Worm (Caenorhabditis elegans) whole organism, L4 larva: ENCODE results near the gene B0495.9.

Source experiments
- dpl-1 ChIP-seq: fragments of 150-350 bp; optimal IDR thresholded peaks from 2 replicates; lab custom pipeline; 2014; ENCODE audit warnings: missing biosample characterization, missing genetic modification reagents, missing genetic modification characterization
- hlh-30 ChIP-seq: sonication (generic microtip); optimal IDR thresholded peaks from 2 replicates; lab custom pipeline; 2017; ENCODE audit warnings: antibody characterized with exemption, mild to moderate bottlenecking, missing genetic modification characterization, missing compliant biosample characterization; ENCODE audit not compliant: insufficient read depth
- mep-1 ChIP-seq: fragments of 150-350 bp; sonication (generic microtip); optimal IDR thresholded peaks from 3 replicates; lab custom pipeline; 2014; ENCODE audit warnings: missing biosample characterization, missing genetic modification characterization
- set-16 ChIP-seq: fragments of 200-800 bp; sonication (Bioruptor generic); IDR thresholded peaks from 2 replicates; pipeline ENCODE4 v1.3.6; 2022; ENCODE audit warnings: missing genetic modification reagents, missing genetic modification characterization, missing compliant biosample characterization
- snpc-4 ChIP-seq: fragments of 150-350 bp; optimal IDR thresholded peaks from 2 replicates; lab custom pipeline; 2014; ENCODE audit warnings: missing biosample characterization, missing genetic modification characterization

ce11 chrII:7722784-7723183, 14.3 kb upstream of the B0495.9 start:
- TF ChIP-seq mep-1 (tag; lab: Kevin White, UChicago): no peak
- no peak for TF ChIP-seq snpc-4 (tag; lab: Kevin White, UChicago)
- TF ChIP-seq hlh-30 (tag; lab: Kevin White, UChicago): no peak
- TF ChIP-seq dpl-1 (GFP tag; lab: Kevin White, UChicago): no peak
- no peak; the same call in 1 of the 2 replicates for TF ChIP-seq set-16 (GFP tag; lab: Robert Waterston, UW)
